Fruit fly (Drosophila melanogaster) whole organism, pupa: ENCODE data around the gene Ptp61F.

Source experiments
- CG10348 ChIP-seq: fragments of 200-800 bp; sonication (Bioruptor generic); IDR thresholded peaks from 2 replicates; pipeline ENCODE4 v1.3.6; 2022; ENCODE audit warnings: missing biosample characterization, missing genetic modification characterization
- CG12605 ChIP-seq: fragments of 200-800 bp; sonication (Bioruptor generic); IDR thresholded peaks from 2 replicates; pipeline ENCODE4 v1.3.6; 2022; ENCODE audit warnings: missing biosample characterization, missing genetic modification characterization
- CG13204 ChIP-seq: fragments of 200-800 bp; sonication (Bioruptor generic); optimal IDR thresholded peaks from 2 replicates; lab custom pipeline; 2018; ENCODE audit warnings: missing biosample characterization, mild to moderate bottlenecking, missing genetic modification characterization, moderate library complexity
- CG14655 ChIP-seq: fragments of 200-800 bp; sonication (Bioruptor generic); optimal IDR thresholded peaks from 3 replicates; lab custom pipeline; 2017; ENCODE audit warnings: mild to moderate bottlenecking, missing biosample characterization, missing genetic modification reagents, missing genetic modification characterization
- CG15710 ChIP-seq: fragments of 200-800 bp; sonication (Bioruptor generic); optimal IDR thresholded peaks from 2 replicates; lab custom pipeline; 2018; ENCODE audit warnings: missing biosample characterization, mild to moderate bottlenecking, missing genetic modification characterization, moderate library complexity
- CG17806 ChIP-seq: fragments of 200-800 bp; sonication (Bioruptor generic); optimal IDR thresholded peaks from 2 replicates; lab custom pipeline; 2018; ENCODE audit warnings: missing biosample characterization, mild to moderate bottlenecking, missing genetic modification characterization, moderate library complexity
- CG32121 ChIP-seq: fragments of 200-800 bp; sonication (Bioruptor generic); IDR thresholded peaks from 2 replicates; pipeline ENCODE4 v1.3.6; 2022; ENCODE audit warnings: missing biosample characterization, missing genetic modification characterization
- CG34367 ChIP-seq: fragments of 200-800 bp; sonication (Bioruptor generic); optimal IDR thresholded peaks from 2 replicates; lab custom pipeline; 2018; ENCODE audit warnings: missing biosample characterization, mild to moderate bottlenecking, missing genetic modification characterization
- CG4496 ChIP-seq: fragments of 200-800 bp; sonication (Bioruptor generic); IDR thresholded peaks from 3 replicates; pipeline ENCODE4 v1.3.6; 2022; ENCODE audit warnings: missing biosample characterization, missing genetic modification characterization
- CG8159 ChIP-seq: fragments of 200-800 bp; sonication (Bioruptor generic); optimal IDR thresholded peaks from 3 replicates; lab custom pipeline; 2018; ENCODE audit warnings: missing biosample characterization, mild to moderate bottlenecking, missing genetic modification characterization, moderate library complexity
- CG8301 ChIP-seq: fragments of 200-800 bp; sonication (Bioruptor generic); optimal IDR thresholded peaks from 2 replicates; lab custom pipeline; 2018; ENCODE audit warnings: missing biosample characterization, mild to moderate bottlenecking, missing genetic modification characterization
- CG9948 ChIP-seq: fragments of 200-800 bp; sonication (Bioruptor generic); optimal IDR thresholded peaks from 2 replicates; lab custom pipeline; 2018; ENCODE audit warnings: missing biosample characterization, mild to moderate bottlenecking, missing genetic modification characterization, moderate library complexity
- D1 ChIP-seq: fragments of 200-800 bp; sonication (Bioruptor generic); optimal IDR thresholded peaks from 2 replicates; lab custom pipeline; 2018; ENCODE audit warnings: missing biosample characterization, mild to moderate bottlenecking, missing genetic modification characterization, moderate library complexity
- EcR ChIP-seq: fragments of 200-800 bp; sonication (Bioruptor generic); optimal IDR thresholded peaks from 3 replicates; lab custom pipeline; 2019; ENCODE audit warnings: missing biosample characterization, missing genetic modification characterization, mild to moderate bottlenecking, moderate library complexity, missing genetic modification reagents
- Ets98B ChIP-seq: fragments of 200-800 bp; sonication (Bioruptor generic); IDR thresholded peaks from 2 replicates; pipeline ENCODE4 v1.3.6; 2022; ENCODE audit warnings: missing biosample characterization, missing genetic modification characterization
- Pif1A ChIP-seq: fragments of 200-800 bp; sonication (Bioruptor generic); optimal IDR thresholded peaks from 3 replicates; lab custom pipeline; 2016; ENCODE audit warnings: missing biosample characterization, missing genetic modification characterization
- Pif1B ChIP-seq: fragments of 200-800 bp; sonication (Bioruptor generic); optimal IDR thresholded peaks from 3 replicates; lab custom pipeline; 2016; ENCODE audit warnings: missing biosample characterization, missing genetic modification characterization
- Snoo ChIP-seq: fragments of 200-800 bp; sonication (Bioruptor generic); optimal IDR thresholded peaks from 3 replicates; lab custom pipeline; 2017; ENCODE audit warnings: missing biosample characterization, mild to moderate bottlenecking, missing genetic modification characterization, inconsistent platforms
- fd96Ca ChIP-seq: fragments of 200-800 bp; sonication (Bioruptor generic); IDR thresholded peaks from 3 replicates; pipeline ENCODE4 v1.3.6; 2022; ENCODE audit warnings: missing biosample characterization, missing genetic modification characterization
- gl ChIP-seq: fragments of 200-800 bp; sonication (Bioruptor generic); optimal IDR thresholded peaks from 2 replicates; lab custom pipeline; 2018; ENCODE audit warnings: missing biosample characterization, mild to moderate bottlenecking, missing genetic modification characterization
- rn ChIP-seq: fragments of 200-800 bp; sonication (Bioruptor generic); IDR thresholded peaks from 2 replicates; pipeline ENCODE4 v1.3.6; 2022; ENCODE audit warnings: missing biosample characterization, missing genetic modification characterization

Gene Ptp61F

DNA sequence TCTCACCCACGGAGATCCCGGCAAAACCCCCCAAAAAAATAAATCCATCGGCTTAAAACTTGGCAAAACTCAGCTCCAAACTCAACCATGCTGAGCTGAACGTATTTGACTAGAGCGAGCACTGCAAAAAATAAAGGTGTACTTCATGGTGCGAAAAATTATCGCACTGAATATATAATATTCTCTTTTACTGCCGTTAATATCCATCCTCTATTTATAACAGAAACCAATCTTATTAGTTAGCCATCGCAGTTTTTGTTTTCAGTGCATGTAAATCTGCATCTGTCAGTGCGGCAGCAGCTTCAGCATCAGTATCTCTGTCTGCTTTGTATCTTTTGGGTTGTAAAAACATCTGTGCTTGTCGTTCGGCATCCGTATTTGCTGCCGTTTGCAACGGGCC is 104.1 kb downstream of the Ptp61F start:
- TF ChIP-seq CG10348 (GFP tag; lab: Robert Waterston, UW) (no peak), Pif1A (peak; percentile 36), CG12605 (GFP tag; lab: Robert Waterston, UW) (peak; percentile 46; the same call in 1 of the 2 replicates), CG14655 (GFP tag; lab: Kevin White, UChicago) (peak; percentile 6), CG15710 (tag; lab: Kevin White, UChicago) (peak; percentile 20), CG8159 (tag; lab: Kevin White, UChicago) (peak; percentile 25), rn (GFP tag; lab: Robert Waterston, UW) (no peak), gl (tag; lab: Kevin White, UChicago) (no peak), CG32121 (peak; percentile 83), fd96Ca (GFP tag; lab: Robert Waterston, UW) (peak; percentile 72; the same call in 2 of the 3 replicates), Pif1B (no peak), D1 (tag; lab: Kevin White, UChicago) (no peak), CG17806 (peak; percentile 14), EcR (GFP tag; lab: Kevin White, UChicago) (no peak), Ets98B (peak; percentile 69), CG4496 (GFP tag; lab: Robert Waterston, UW) (0 out of 3 replicates have a peak, but pooled peaks have one; percentile 28), CG9948 (tag; lab: Kevin White, UChicago) (no peak), CG13204 (GFP tag; lab: Kevin White, UChicago) (no peak), CG8301 (tag; lab: Kevin White, UChicago) (peak; percentile 9)

DNA sequence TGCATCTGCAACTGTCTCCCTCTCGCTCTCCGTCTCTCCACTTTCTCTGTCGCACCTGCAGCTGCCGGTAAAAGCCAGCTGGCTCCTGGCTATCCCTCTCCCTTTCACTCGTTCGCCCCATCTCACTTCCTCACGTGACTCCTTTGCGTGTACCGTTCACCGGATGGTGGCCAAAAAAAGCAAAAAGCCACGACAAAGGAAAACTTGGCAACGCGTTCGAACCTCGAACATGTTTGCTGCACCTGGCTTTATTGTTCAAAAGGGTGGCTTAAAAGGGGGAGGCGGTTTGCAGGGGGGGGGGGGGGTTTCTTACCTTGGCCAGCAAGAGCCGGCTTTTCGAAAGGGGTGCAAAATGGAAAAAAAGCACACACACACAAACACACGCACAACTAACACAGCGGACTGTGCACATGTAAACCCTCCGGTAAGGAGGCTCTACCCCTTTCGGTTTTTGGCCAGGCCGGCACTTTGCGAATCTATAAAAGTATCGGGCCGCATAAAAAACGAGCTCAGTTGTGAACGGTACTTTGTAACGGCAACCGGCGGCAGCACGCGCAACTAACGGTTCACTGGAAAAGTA is 104.9 kb downstream of the Ptp61F start, which contains the start of gene ru:
Gene ru (plus strand): TSS at position 530 of the 580 bp plus-strand sequence.
- TF ChIP-seq CG4496 (GFP tag; lab: Robert Waterston, UW) (peak; percentile 24; the same call in 1 of the 3 replicates), CG8159 (tag; lab: Kevin White, UChicago) (no peak), CG9948 (tag; lab: Kevin White, UChicago) (no peak), CG32121 (no peak), CG13204 (GFP tag; lab: Kevin White, UChicago) (peak; percentile 34)

DNA sequence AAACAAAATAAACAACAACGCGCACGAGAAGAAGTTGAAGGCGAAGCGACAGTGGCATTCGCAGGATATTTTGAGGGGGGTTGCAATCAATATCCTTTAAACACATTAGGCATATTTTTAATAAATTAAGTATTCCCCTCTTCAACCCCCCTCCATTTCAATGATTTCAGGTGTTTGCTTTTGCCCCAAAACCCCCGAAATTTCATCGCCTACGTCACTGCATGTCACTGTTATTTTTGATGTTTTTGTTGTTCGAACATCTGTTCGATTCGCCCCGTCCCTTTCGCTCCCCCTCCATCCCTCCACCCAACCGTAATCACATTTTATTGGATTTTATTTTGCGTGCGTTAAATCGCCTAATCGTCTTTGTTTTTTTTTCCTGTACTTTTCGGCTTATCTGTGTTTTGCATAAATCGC is 106.8 kb downstream of the Ptp61F start:
- TF ChIP-seq CG17806 (peak; percentile 20), CG15710 (tag; lab: Kevin White, UChicago) (peak; percentile 53), CG14655 (GFP tag; lab: Kevin White, UChicago) (no peak), CG12605 (GFP tag; lab: Robert Waterston, UW) (no peak), CG8159 (tag; lab: Kevin White, UChicago) (peak; percentile 38), CG4496 (GFP tag; lab: Robert Waterston, UW) (peak; percentile 69), Pif1B (peak; percentile 35), fd96Ca (GFP tag; lab: Robert Waterston, UW) (peak; percentile 79), Pif1A (peak; percentile 73), Ets98B (peak; percentile 45), gl (tag; lab: Kevin White, UChicago) (peak; percentile 34), CG8301 (tag; lab: Kevin White, UChicago) (peak; percentile 11), CG10348 (GFP tag; lab: Robert Waterston, UW) (0 out of 2 replicates have a peak, but pooled peaks have one; percentile 35), rn (GFP tag; lab: Robert Waterston, UW) (peak; percentile 53; the same call in 1 of the 2 replicates), D1 (tag; lab: Kevin White, UChicago) (no peak), CG13204 (GFP tag; lab: Kevin White, UChicago) (no peak), Snoo (tag; lab: Kevin White, UChicago) (peak; percentile 85), CG32121 (peak; percentile 25; the same call in 1 of the 2 replicates), CG9948 (tag; lab: Kevin White, UChicago) (peak; percentile 42), CG34367 (no peak), EcR (GFP tag; lab: Kevin White, UChicago) (no peak)

DNA sequence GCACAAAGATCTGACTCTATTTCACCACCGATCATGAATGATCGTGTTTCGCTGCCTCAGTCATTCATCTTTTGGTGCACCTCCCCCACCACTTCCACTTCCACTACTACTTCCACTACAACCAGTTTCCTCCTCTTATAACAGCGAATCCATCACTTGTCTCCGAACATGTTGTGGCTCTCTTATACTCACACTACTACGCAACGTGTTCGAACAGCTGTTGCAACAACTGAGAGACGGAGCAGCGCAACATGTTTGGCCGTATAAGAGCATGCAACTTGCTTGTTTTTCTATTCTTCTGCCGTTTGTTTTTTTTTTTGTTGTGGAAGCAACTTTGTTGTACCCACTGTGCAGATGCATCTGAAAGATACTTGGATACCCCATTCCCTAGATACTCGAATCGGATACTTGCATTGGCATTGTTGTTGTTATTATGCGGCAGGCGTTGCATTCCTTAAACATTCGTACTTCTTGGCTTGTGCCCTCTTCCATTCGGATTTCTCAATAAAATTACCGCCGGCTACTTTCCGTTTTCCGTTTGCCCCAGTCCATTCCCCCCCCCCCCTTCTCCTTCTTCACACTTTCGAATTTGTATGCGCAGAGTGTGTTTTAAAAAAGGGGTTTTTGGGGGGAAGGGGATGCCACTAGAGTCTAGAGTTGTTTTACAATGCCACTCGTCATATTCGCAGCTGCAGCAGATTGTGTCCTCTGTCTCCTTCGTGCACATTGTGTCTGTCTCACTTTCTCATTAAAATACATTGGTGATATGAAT is 108.0 kb downstream of the Ptp61F start:
- no peak for TF ChIP-seq CG17806
- TF ChIP-seq CG34367 = peak; percentile 31
- peak; percentile 80 for TF ChIP-seq CG12605 (GFP tag; lab: Robert Waterston, UW)
- peak; percentile 66; the same call in 1 of the 2 replicates for TF ChIP-seq Ets98B
- TF ChIP-seq CG4496 (GFP tag; lab: Robert Waterston, UW) = peak; percentile 79
- TF ChIP-seq CG32121 = no peak
- TF ChIP-seq CG15710 (tag; lab: Kevin White, UChicago) = peak; percentile 9
- TF ChIP-seq D1 (tag; lab: Kevin White, UChicago) = no peak
- TF ChIP-seq rn (GFP tag; lab: Robert Waterston, UW) = peak; percentile 29; the same call in 1 of the 2 replicates
- TF ChIP-seq CG14655 (GFP tag; lab: Kevin White, UChicago) = no peak
- TF ChIP-seq CG13204 (GFP tag; lab: Kevin White, UChicago) = peak; percentile 71
- TF ChIP-seq CG10348 (GFP tag; lab: Robert Waterston, UW) = no peak
- TF ChIP-seq fd96Ca (GFP tag; lab: Robert Waterston, UW) = peak; percentile 44; the same call in 2 of the 3 replicates
- peak; percentile 51 for TF ChIP-seq gl (tag; lab: Kevin White, UChicago)
- TF ChIP-seq Pif1A = peak; percentile 21
- TF ChIP-seq EcR (GFP tag; lab: Kevin White, UChicago) = peak; percentile 48
- TF ChIP-seq CG8301 (tag; lab: Kevin White, UChicago) = no peak
- peak; percentile 3 for TF ChIP-seq CG9948 (tag; lab: Kevin White, UChicago)
- peak; percentile 45 for TF ChIP-seq Pif1B

DNA sequence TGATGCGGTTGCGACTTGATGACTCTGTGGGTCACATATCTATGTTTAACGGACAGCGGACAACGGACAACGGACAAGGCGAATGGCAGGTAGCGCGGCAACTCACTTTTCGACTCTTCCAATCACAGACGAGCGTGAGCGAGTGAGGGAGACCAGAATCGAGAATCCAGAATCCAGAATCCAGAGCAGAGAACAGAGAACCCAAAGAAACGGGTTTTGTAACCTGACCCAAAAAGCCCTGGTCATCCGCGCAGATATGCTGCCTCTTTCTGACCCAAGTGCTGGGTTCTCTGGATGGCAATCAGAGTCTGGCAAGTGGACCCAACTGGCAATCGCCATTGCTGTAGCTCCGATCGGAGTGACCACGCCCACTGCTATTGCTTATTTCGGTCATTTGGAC is 110.7 kb downstream of the Ptp61F start:
- TF ChIP-seq Pif1A (no peak), EcR (GFP tag; lab: Kevin White, UChicago) (peak; percentile 30)
